Worm (Caenorhabditis elegans) whole organism, midembryonic: ENCODE results near the gene H28G03.2.

Source experiments
- T22C8.4 ChIP-seq: fragments of 200-800 bp; sonication (Bioruptor generic); IDR thresholded peaks from 2 replicates; pipeline ENCODE4 v1.3.6; 2022; ENCODE audit warnings: missing genetic modification characterization, missing compliant biosample characterization
- flt-1 ChIP-seq: fragments of 200-800 bp; sonication (Bioruptor generic); IDR thresholded peaks from 2 replicates; pipeline ENCODE4 v1.3.6; 2022; ENCODE audit warnings: missing genetic modification characterization, missing compliant biosample characterization
- ref-1 ChIP-seq: fragments of 200-800 bp; sonication (Bioruptor generic); conservative IDR thresholded peaks from 2 replicates; pipeline ENCODE4 v1.3.6; 2022; ENCODE audit warnings: missing genetic modification reagents, missing genetic modification characterization, missing compliant biosample characterization
- ztf-29 ChIP-seq: fragments of 200-800 bp; sonication (Bioruptor generic); IDR thresholded peaks from 2 replicates; pipeline ENCODE4 v1.3.6; 2022; ENCODE audit warnings: missing genetic modification reagents, missing genetic modification characterization, missing compliant biosample characterization

DNA sequence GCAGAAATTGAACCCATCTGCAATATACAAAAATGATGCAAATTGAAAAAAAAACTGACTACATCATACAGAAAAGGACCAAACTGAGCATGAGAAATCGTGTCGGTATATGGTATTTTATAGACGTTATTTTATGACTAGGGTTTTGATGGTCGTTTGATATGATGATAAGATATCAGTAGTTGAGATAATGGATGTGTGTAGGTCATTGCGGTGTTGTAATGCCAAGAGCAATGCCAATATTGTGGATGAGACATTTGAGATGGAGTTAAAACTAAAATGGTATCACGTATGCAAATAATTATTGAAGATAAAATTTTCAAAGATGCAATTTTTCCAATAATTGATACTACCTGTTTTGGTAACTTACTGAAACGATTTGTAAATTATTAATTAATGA lies 45.9 kb upstream of the H28G03.2 start, which contains the start of gene C31H2.4:
- TF ChIP-seq flt-1 (GFP tag; lab: Robert Waterston, UW) (no peak), ref-1 (GFP tag; lab: Robert Waterston, UW) (no peak), T22C8.4 (no peak), ztf-29 (GFP tag; lab: Robert Waterston, UW) (no peak)
